Fruit fly (Drosophila melanogaster): ENCODE data around the gene Ent2.

Gene Ent2

dm6 chr2L:6584346-6584745 lies 22.2 kb downstream of the Ent2 start:
- TF ChIP-seq Myc (optimal IDR thresholded peaks at IDR 0.05) (no peak), insv (optimal IDR thresholded peaks at IDR 0.05) (no peak), psq (optimal IDR thresholded peaks at IDR 0.05) (no peak), ttk (optimal IDR thresholded peaks at IDR 0.05) (no peak), Sin3A (optimal IDR thresholded peaks at IDR 0.05) (no peak), h (optimal IDR thresholded peaks at IDR 0.05) (no peak)

dm6 chr2L:6595027-6595426 lies 32.9 kb downstream of the Ent2 start:
- TF ChIP-seq Myc (optimal IDR thresholded peaks at IDR 0.05) = no peak
- no peak for TF ChIP-seq h (optimal IDR thresholded peaks at IDR 0.05)
- no peak for TF ChIP-seq psq (optimal IDR thresholded peaks at IDR 0.05)
- no peak for TF ChIP-seq insv (optimal IDR thresholded peaks at IDR 0.05)
- no peak for TF ChIP-seq Sin3A (optimal IDR thresholded peaks at IDR 0.05)

- no peak for TF ChIP-seq Myc (optimal IDR thresholded peaks at IDR 0.05)
- TF ChIP-seq insv (optimal IDR thresholded peaks at IDR 0.05) = no peak
- TF ChIP-seq psq (optimal IDR thresholded peaks at IDR 0.05) = no peak
- no peak for TF ChIP-seq h (optimal IDR thresholded peaks at IDR 0.05)
- TF ChIP-seq ttk (optimal IDR thresholded peaks at IDR 0.05) = no peak
- TF ChIP-seq Sin3A (optimal IDR thresholded peaks at IDR 0.05) = no peak
Observed at dm6 chr2L:6601018-6601505, 38.9 kb downstream of the Ent2 start, which contains the start of gene Dpp10. Dpp10 (minus strand) TSS chr2L:6601068.

- TF ChIP-seq Myc (optimal IDR thresholded peaks at IDR 0.05) = no peak
- no peak for TF ChIP-seq insv (optimal IDR thresholded peaks at IDR 0.05)
- no peak for TF ChIP-seq h (optimal IDR thresholded peaks at IDR 0.05)
- TF ChIP-seq Sin3A (optimal IDR thresholded peaks at IDR 0.05) = no peak
- TF ChIP-seq ttk (optimal IDR thresholded peaks at IDR 0.05) = no peak
- no peak for TF ChIP-seq psq (optimal IDR thresholded peaks at IDR 0.05)
Observed at dm6 chr2L:6610683-6611373, 48.7 kb downstream of the Ent2 start, which contains the start of gene CG11050. CG11050 (plus strand) TSS chr2L:6611011.

dm6 chr2L:6611374-6612005 lies 49.4 kb downstream of the Ent2 start:
- no peak for TF ChIP-seq insv (optimal IDR thresholded peaks at IDR 0.05)
- no peak for TF ChIP-seq psq (optimal IDR thresholded peaks at IDR 0.05)
- TF ChIP-seq h (optimal IDR thresholded peaks at IDR 0.05) = no peak
- TF ChIP-seq Myc (optimal IDR thresholded peaks at IDR 0.05) = no peak
- TF ChIP-seq ttk (optimal IDR thresholded peaks at IDR 0.05) = no peak
- no peak for TF ChIP-seq Sin3A (optimal IDR thresholded peaks at IDR 0.05)

- TF ChIP-seq h (optimal IDR thresholded peaks at IDR 0.05) = no peak
- TF ChIP-seq insv (optimal IDR thresholded peaks at IDR 0.05) = no peak
- TF ChIP-seq ttk (optimal IDR thresholded peaks at IDR 0.05) = no peak
- no peak for TF ChIP-seq psq (optimal IDR thresholded peaks at IDR 0.05)
- TF ChIP-seq Sin3A (optimal IDR thresholded peaks at IDR 0.05) = no peak
- TF ChIP-seq Myc (optimal IDR thresholded peaks at IDR 0.05) = no peak
Observed at dm6 chr2L:6612477-6613004, 50.4 kb downstream of the Ent2 start.

dm6 chr2L:6613156-6613555 lies 51.0 kb downstream of the Ent2 start:
- TF ChIP-seq h (optimal IDR thresholded peaks at IDR 0.05) (no peak), Myc (optimal IDR thresholded peaks at IDR 0.05) (no peak)
